Worm (Caenorhabditis elegans) whole organism, L1 larva: ENCODE results near the gene T21D12.14.

Experiments used
- ama-1 ChIP-seq: fragments of 150-350 bp; optimal IDR thresholded peaks from 2 replicates; lab custom pipeline; 2014
- ceh-82 ChIP-seq, 3 experiments: fragments of 150-350 bp in 1 of 3; sonication (generic microtip) in 2 of 3; optimal IDR thresholded peaks; 2 replicates each; lab custom pipeline; 2014 to 2017; ENCODE audit warnings: missing biosample characterization in 3 of 3, missing genetic modification characterization in 3 of 3
- dsc-1 ChIP-seq: sonication (generic microtip); optimal IDR thresholded peaks from 2 replicates; lab custom pipeline; 2016; ENCODE audit warnings: mild to moderate bottlenecking, missing genetic modification characterization, missing compliant biosample characterization
- fkh-10 ChIP-seq: sonication (generic microtip); optimal IDR thresholded peaks from 2 replicates; lab custom pipeline; 2017; ENCODE audit warnings: missing biosample characterization, missing genetic modification reagents, missing genetic modification characterization
- fos-1 ChIP-seq: fragments of 150-350 bp; optimal IDR thresholded peaks from 2 replicates; lab custom pipeline; 2014; ENCODE audit warnings: missing biosample characterization, missing genetic modification characterization
- lsy-2 ChIP-seq, 2 experiments: fragments of 150-350 bp; optimal IDR thresholded peaks; 2 replicates each; lab custom pipeline; 2014; ENCODE audit warnings: missing biosample characterization in 2 of 2, missing genetic modification characterization in 2 of 2
- mep-1 ChIP-seq: fragments of 150-350 bp; optimal IDR thresholded peaks from 2 replicates; lab custom pipeline; 2014; ENCODE audit warnings: missing biosample characterization, missing genetic modification characterization
- nhr-237 ChIP-seq: fragments of 150-350 bp; optimal IDR thresholded peaks from 2 replicates; lab custom pipeline; 2014; ENCODE audit warnings: missing biosample characterization, missing genetic modification characterization
- pqm-1 ChIP-seq: sonication (generic microtip); optimal IDR thresholded peaks from 3 replicates; lab custom pipeline; 2017; ENCODE audit warnings: missing biosample characterization, missing genetic modification characterization
- sup-37 ChIP-seq: fragments of 200-800 bp; sonication (Bioruptor generic); optimal IDR thresholded peaks from 2 replicates; lab custom pipeline; 2018; ENCODE audit warnings: mild to moderate bottlenecking, missing genetic modification characterization, missing compliant biosample characterization
- unc-62 ChIP-seq: fragments of 150-350 bp; optimal IDR thresholded peaks from 2 replicates; lab custom pipeline; 2014; ENCODE audit warnings: missing biosample characterization, missing genetic modification reagents, missing genetic modification characterization
- zag-1 ChIP-seq: fragments of 150-350 bp; optimal IDR thresholded peaks from 2 replicates; lab custom pipeline; 2014; ENCODE audit warnings: missing biosample characterization, missing genetic modification characterization
- ztf-11 ChIP-seq, 2 experiments: sonication (generic microtip); optimal IDR thresholded peaks; 2 replicates each; lab custom pipeline; 2016 to 2017; ENCODE audit warnings: missing genetic modification characterization in 2 of 2, missing biosample characterization in 1 of 2, missing compliant biosample characterization in 1 of 2

DNA sequence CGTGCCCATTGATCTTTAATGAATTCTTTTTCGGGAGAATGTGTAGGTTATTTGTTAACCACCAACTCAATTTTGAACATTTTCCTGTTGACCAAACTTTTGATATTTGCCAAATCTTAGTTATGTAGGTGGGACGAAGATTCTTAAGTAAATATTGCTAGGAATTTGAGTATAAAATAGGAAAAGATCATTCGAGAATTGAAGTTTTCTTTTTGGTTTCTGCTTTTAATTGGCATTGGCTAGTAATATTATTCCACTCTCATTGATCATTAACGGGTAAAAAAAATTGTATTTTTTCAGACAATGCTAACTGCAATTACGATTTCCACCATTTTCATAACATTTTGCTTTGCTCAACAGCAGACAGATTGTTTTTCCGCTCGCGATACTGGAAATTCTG is 21.8 kb downstream of the T21D12.14 start, which contains the start of gene T21D12.12:
- TF ChIP-seq lsy-2 (tag; optimal IDR thresholded peaks at IDR 0.05; lab: Kevin White, UChicago) (no peak), ztf-11 (tag; optimal IDR thresholded peaks at IDR 0.05; lab: Kevin White, UChicago) (no peak), unc-62 (GFP tag; lab: Kevin White, UChicago) (no peak), sup-37 (GFP tag; lab: Kevin White, UChicago) (no peak), dsc-1 (tag; lab: Kevin White, UChicago) (no peak), pqm-1 (no peak), fos-1 (no peak), fkh-10 (no peak), zag-1 (no peak), mep-1 (tag; lab: Kevin White, UChicago) (no peak), ceh-82 (tag; optimal IDR thresholded peaks at IDR 0.05; lab: Kevin White, UChicago) (no peak), ama-1 (lab: Kevin White, UChicago) (no peak), nhr-237 (tag; lab: Kevin White, UChicago) (no peak)
